Fruit fly (Drosophila melanogaster) whole organism, embryonic: Measurements from ENCODE around the gene CG2747.

Experiments used
- Abd-B ChIP-seq: fragments of 200-800 bp; sonication (Bioruptor generic); optimal IDR thresholded peaks from 2 replicates; lab custom pipeline; 2018; ENCODE audit warnings: missing biosample characterization, mild to moderate bottlenecking, missing genetic modification characterization, moderate library complexity
- Antp ChIP-seq: fragments of 200-800 bp; sonication (Bioruptor generic); optimal IDR thresholded peaks from 3 replicates; lab custom pipeline; 2016; ENCODE audit warnings: missing biosample characterization, missing genetic modification characterization
- CG10565 ChIP-seq: fragments of 200-800 bp; sonication (Bioruptor generic); optimal IDR thresholded peaks from 3 replicates; lab custom pipeline; 2016; ENCODE audit warnings: missing biosample characterization, mild to moderate bottlenecking, missing genetic modification characterization
- CG10959 ChIP-seq: fragments of 200-800 bp; sonication (Bioruptor generic); IDR thresholded peaks from 2 replicates; pipeline ENCODE4 v1.3.6; 2022; ENCODE audit warnings: missing biosample characterization, missing genetic modification characterization
- CG11560 ChIP-seq: fragments of 200-800 bp; sonication (Bioruptor generic); IDR thresholded peaks from 3 replicates; pipeline ENCODE4 v1.3.6; 2022; ENCODE audit warnings: missing biosample characterization, missing genetic modification characterization
- CG12744 ChIP-seq: fragments of 200-800 bp; sonication (Bioruptor generic); optimal IDR thresholded peaks from 2 replicates; lab custom pipeline; 2016; ENCODE audit warnings: missing biosample characterization, missing genetic modification characterization
- CG13775 ChIP-seq: fragments of 200-800 bp; sonication (Bioruptor generic); optimal IDR thresholded peaks from 3 replicates; lab custom pipeline; 2017; ENCODE audit warnings: missing biosample characterization, mild to moderate bottlenecking, missing genetic modification characterization
- CG13894 ChIP-seq: fragments of 200-800 bp; sonication (Bioruptor generic); optimal IDR thresholded peaks from 3 replicates; lab custom pipeline; 2018; ENCODE audit warnings: missing biosample characterization, mild to moderate bottlenecking, missing genetic modification characterization, moderate library complexity
- CG14050 ChIP-seq: fragments of 200-800 bp; sonication (Bioruptor generic); IDR thresholded peaks from 3 replicates; pipeline ENCODE4 v1.3.6; 2022; ENCODE audit warnings: missing biosample characterization, missing genetic modification characterization
- CG14860 ChIP-seq: fragments of 200-800 bp; sonication (Bioruptor generic); IDR thresholded peaks from 3 replicates; pipeline ENCODE4 v1.3.6; 2022; ENCODE audit warnings: missing biosample characterization, missing genetic modification characterization; ENCODE audit not compliant: partially characterized antibody
- CG15269 ChIP-seq: fragments of 200-800 bp; sonication (Bioruptor generic); optimal IDR thresholded peaks from 2 replicates; lab custom pipeline; 2018; ENCODE audit warnings: missing biosample characterization, mild to moderate bottlenecking, missing genetic modification characterization, moderate library complexity
- CG1603 ChIP-seq: fragments of 200-800 bp; sonication (Bioruptor generic); optimal IDR thresholded peaks from 2 replicates; lab custom pipeline; 2019; ENCODE audit warnings: missing biosample characterization, mild to moderate bottlenecking, missing genetic modification characterization, moderate library complexity
- CG1647 ChIP-seq: fragments of 200-800 bp; sonication (Bioruptor generic); optimal IDR thresholded peaks from 3 replicates; lab custom pipeline; 2016; ENCODE audit warnings: missing biosample characterization, missing genetic modification characterization
- CG17361 ChIP-seq: fragments of 200-800 bp; sonication (Bioruptor generic); IDR thresholded peaks from 3 replicates; pipeline ENCODE4 v1.3.6; 2022; ENCODE audit warnings: missing biosample characterization, missing genetic modification characterization
- CG17802 ChIP-seq: fragments of 200-800 bp; sonication (Bioruptor generic); optimal IDR thresholded peaks from 2 replicates; lab custom pipeline; 2018; ENCODE audit warnings: missing biosample characterization, mild to moderate bottlenecking, missing genetic modification characterization, moderate library complexity
- CG3407 ChIP-seq: fragments of 200-800 bp; sonication (Bioruptor generic); optimal IDR thresholded peaks from 2 replicates; lab custom pipeline; 2018; ENCODE audit warnings: missing biosample characterization, mild to moderate bottlenecking, missing genetic modification characterization
- CG5245 ChIP-seq: fragments of 200-800 bp; sonication (Bioruptor generic); optimal IDR thresholded peaks from 3 replicates; lab custom pipeline; 2016; ENCODE audit warnings: missing biosample characterization, missing genetic modification characterization
- CG6683 ChIP-seq: fragments of 200-800 bp; sonication (Bioruptor generic); optimal IDR thresholded peaks from 2 replicates; lab custom pipeline; 2017; ENCODE audit warnings: missing biosample characterization, mild to moderate bottlenecking, missing genetic modification characterization, missing genetic modification reagents
- CG6813 ChIP-seq: fragments of 200-800 bp; sonication (Bioruptor generic); optimal IDR thresholded peaks from 2 replicates; lab custom pipeline; 2017; ENCODE audit warnings: missing biosample characterization, missing genetic modification characterization, mild to moderate bottlenecking, moderate library complexity, missing genetic modification reagents
- CG7839 ChIP-seq: fragments of 200-800 bp; sonication (Bioruptor generic); optimal IDR thresholded peaks from 3 replicates; lab custom pipeline; 2018; ENCODE audit warnings: missing biosample characterization, mild to moderate bottlenecking, missing genetic modification characterization, moderate library complexity
- CG7928 ChIP-seq: fragments of 200-800 bp; sonication (Bioruptor generic); optimal IDR thresholded peaks from 2 replicates; lab custom pipeline; 2017; ENCODE audit warnings: missing biosample characterization, mild to moderate bottlenecking, missing genetic modification characterization
- CG8924 ChIP-seq: fragments of 200-800 bp; optimal IDR thresholded peaks from 3 replicates; lab custom pipeline; 2019; ENCODE audit warnings: missing biosample characterization, mild to moderate bottlenecking, missing genetic modification characterization, moderate library complexity
- D19B ChIP-seq: fragments of 200-800 bp; sonication (Bioruptor generic); optimal IDR thresholded peaks from 2 replicates; lab custom pipeline; 2017; ENCODE audit warnings: missing biosample characterization, mild to moderate bottlenecking, missing genetic modification characterization
- Dfd ChIP-seq, 2 experiments: fragments of >200 bp; optimal IDR thresholded peaks; 2 replicates each; lab custom pipeline; 2017; ENCODE audit warnings: missing biosample characterization in 2 of 2, missing genetic modification characterization in 2 of 2
- Dll ChIP-seq: fragments of 200-800 bp; sonication (Bioruptor generic); IDR thresholded peaks from 4 replicates; pipeline ENCODE4 v1.3.6; 2022; ENCODE audit warnings: missing biosample characterization, missing genetic modification characterization; ENCODE audit not compliant: partially characterized antibody
- Doc3 ChIP-seq: fragments of 200-800 bp; sonication (Bioruptor generic); IDR thresholded peaks from 3 replicates; pipeline ENCODE4 v1.3.6; 2022; ENCODE audit warnings: missing biosample characterization, missing genetic modification characterization; ENCODE audit not compliant: partially characterized antibody
- Lim3 ChIP-seq: fragments of 200-800 bp; sonication (Bioruptor generic); IDR thresholded peaks from 2 replicates; pipeline ENCODE4 v1.3.6; 2022; ENCODE audit warnings: missing biosample characterization, missing genetic modification characterization
- NfI ChIP-seq: fragments of 200-800 bp; sonication (Bioruptor generic); optimal IDR thresholded peaks from 3 replicates; lab custom pipeline; 2018; ENCODE audit warnings: missing biosample characterization, mild to moderate bottlenecking, missing genetic modification characterization, moderate library complexity
- Stat92E ChIP-seq, 3 experiments: fragments of >200 bp in 2 of 3; fragments of 200-800 bp in 1 of 3; sonication (Bioruptor generic) in 1 of 3; optimal IDR thresholded peaks; 2 replicates each; lab custom pipeline; 2017 to 2019; ENCODE audit warnings: missing biosample characterization in 3 of 3, missing genetic modification characterization in 3 of 3, mild to moderate bottlenecking in 1 of 3, moderate library complexity in 1 of 3
- TFAM ChIP-seq: fragments of 200-800 bp; sonication (Bioruptor generic); optimal IDR thresholded peaks from 2 replicates; lab custom pipeline; 2017; ENCODE audit warnings: missing biosample characterization, missing genetic modification characterization, inconsistent platforms
- amos ChIP-seq: fragments of 200-800 bp; sonication (Bioruptor generic); IDR thresholded peaks from 2 replicates; pipeline ENCODE4 v1.3.6; 2022; ENCODE audit warnings: missing biosample characterization, missing genetic modification characterization; ENCODE audit not compliant: partially characterized antibody
- caup ChIP-seq: fragments of 200-800 bp; sonication (Bioruptor generic); optimal IDR thresholded peaks from 3 replicates; lab custom pipeline; 2017; ENCODE audit warnings: missing biosample characterization, mild to moderate bottlenecking, missing genetic modification characterization, moderate library complexity; ENCODE audit not compliant: severe bottlenecking
- chinmo ChIP-seq: fragments of 200-800 bp; sonication (Bioruptor generic); IDR thresholded peaks from 4 replicates; pipeline ENCODE4 v1.3.6; 2022; ENCODE audit warnings: missing biosample characterization, missing genetic modification characterization; ENCODE audit not compliant: partially characterized antibody
- dimm ChIP-seq: fragments of 200-800 bp; sonication (Bioruptor generic); IDR thresholded peaks from 2 replicates; pipeline ENCODE4 v1.3.6; 2022; ENCODE audit warnings: missing biosample characterization, missing genetic modification characterization
- fd102C ChIP-seq: fragments of 200-800 bp; sonication (Bioruptor generic); optimal IDR thresholded peaks from 2 replicates; lab custom pipeline; 2018; ENCODE audit warnings: missing biosample characterization, mild to moderate bottlenecking, missing genetic modification characterization, moderate library complexity
- ftz-f1 ChIP-seq: fragments of 200-800 bp; sonication (Bioruptor generic); optimal IDR thresholded peaks from 2 replicates; lab custom pipeline; 2016; ENCODE audit warnings: missing biosample characterization, missing genetic modification characterization
- fu2 ChIP-seq: fragments of 200-800 bp; sonication (Bioruptor generic); optimal IDR thresholded peaks from 2 replicates; lab custom pipeline; 2016; ENCODE audit warnings: missing biosample characterization, missing genetic modification characterization
- gfzf ChIP-seq: fragments of 200-800 bp; sonication (Bioruptor generic); optimal IDR thresholded peaks from 2 replicates; lab custom pipeline; 2016; ENCODE audit warnings: missing biosample characterization, mild to moderate bottlenecking, missing genetic modification characterization, moderate library complexity
- hb ChIP-seq: fragments of 200-800 bp; sonication (Bioruptor generic); IDR thresholded peaks from 3 replicates; pipeline ENCODE4 v1.3.6; 2022; ENCODE audit warnings: missing biosample characterization, missing genetic modification characterization; ENCODE audit not compliant: partially characterized antibody
- ind ChIP-seq: fragments of 200-800 bp; sonication (Bioruptor generic); optimal IDR thresholded peaks from 3 replicates; lab custom pipeline; 2016; ENCODE audit warnings: missing biosample characterization, missing genetic modification characterization
- jing ChIP-seq: fragments of 200-800 bp; sonication (Bioruptor generic); optimal IDR thresholded peaks from 2 replicates; lab custom pipeline; 2018; ENCODE audit warnings: missing biosample characterization, mild to moderate bottlenecking, missing genetic modification characterization
- ken ChIP-seq: fragments of 200-800 bp; sonication (Bioruptor generic); IDR thresholded peaks from 3 replicates; pipeline ENCODE4 v1.3.6; 2022; ENCODE audit warnings: missing biosample characterization, missing genetic modification characterization
- lilli ChIP-seq: fragments of 200-800 bp; sonication (Bioruptor generic); optimal IDR thresholded peaks from 3 replicates; lab custom pipeline; 2016; ENCODE audit warnings: missing biosample characterization, missing genetic modification characterization
- pnt ChIP-seq: fragments of 200-800 bp; sonication (Bioruptor generic); optimal IDR thresholded peaks from 3 replicates; lab custom pipeline; 2016; ENCODE audit warnings: missing biosample characterization, missing genetic modification characterization
- tna ChIP-seq: fragments of 200-800 bp; sonication (Bioruptor generic); IDR thresholded peaks from 2 replicates; pipeline ENCODE4 v1.3.6; 2022; ENCODE audit warnings: missing biosample characterization, missing genetic modification characterization; ENCODE audit not compliant: partially characterized antibody
- trh ChIP-seq: fragments of 200-800 bp; sonication (Bioruptor generic); optimal IDR thresholded peaks from 2 replicates; lab custom pipeline; 2016; ENCODE audit warnings: missing biosample characterization, missing genetic modification characterization
- unpg ChIP-seq: fragments of 200-800 bp; sonication (Bioruptor generic); optimal IDR thresholded peaks from 3 replicates; lab custom pipeline; 2018; ENCODE audit warnings: missing biosample characterization, mild to moderate bottlenecking, missing genetic modification characterization, moderate library complexity
- vvl ChIP-seq: fragments of 200-800 bp; sonication (Bioruptor generic); IDR thresholded peaks from 2 replicates; pipeline ENCODE4 v1.3.6; 2022; ENCODE audit warnings: missing biosample characterization, missing genetic modification characterization
- yki ChIP-seq: fragments of >200 bp; optimal IDR thresholded peaks from 3 replicates; lab custom pipeline; 2018
- zen ChIP-seq: fragments of 200-800 bp; sonication (Bioruptor generic); optimal IDR thresholded peaks from 3 replicates; lab custom pipeline; 2018; ENCODE audit warnings: missing biosample characterization, mild to moderate bottlenecking, missing genetic modification characterization, moderate library complexity
- zfh2 ChIP-seq: fragments of 200-800 bp; sonication (Bioruptor generic); optimal IDR thresholded peaks from 2 replicates; lab custom pipeline; 2016; ENCODE audit warnings: missing biosample characterization, missing genetic modification characterization

The CG2747 gene

dm6 chr3R:8072635-8073034, 42.0 kb upstream of the CG2747 start (continued):
- TF ChIP-seq TFAM (GFP tag; lab: Kevin White, UChicago) (no peak), ftz-f1 (GFP tag; lab: Kevin White, UChicago) (no peak), CG6813 (no peak), yki (lab: Kevin White, UChicago) (no peak), CG12744 (no peak), trh (GFP tag; lab: Kevin White, UChicago) (no peak), CG14050 (no peak), CG17802 (no peak), CG17361 (GFP tag; lab: Robert Waterston, UW) (no peak), fd102C (GFP tag; lab: Kevin White, UChicago) (no peak), CG14860 (GFP tag; lab: Robert Waterston, UW) (no peak), zfh2 (no peak), CG5245 (no peak), CG13775 (GFP tag; lab: Kevin White, UChicago) (no peak), ind (peak; percentile 39), D19B (GFP tag; lab: Kevin White, UChicago) (no peak), zen (tag; lab: Kevin White, UChicago) (no peak), CG8924 (tag; lab: Kevin White, UChicago) (no peak), CG1647 (GFP tag; lab: Kevin White, UChicago) (no peak), caup (GFP tag; lab: Kevin White, UChicago) (no peak), vvl (GFP tag; lab: Robert Waterston, UW) (0 out of 2 replicates have a peak, but pooled peaks have one; percentile 19), CG10959 (no peak), unpg (GFP tag; lab: Kevin White, UChicago) (peak; percentile 47), chinmo (GFP tag; lab: Robert Waterston, UW) (no peak), CG11560 (tag; lab: Robert Waterston, UW) (no peak), CG3407 (no peak), hb (GFP tag; lab: Robert Waterston, UW) (no peak), CG15269 (tag; lab: Kevin White, UChicago) (peak; percentile 52), CG1603 (tag; lab: Kevin White, UChicago) (peak; percentile 36), Antp (no peak), dimm (GFP tag; lab: Robert Waterston, UW) (no peak), Lim3 (GFP tag; lab: Robert Waterston, UW) (no peak), fu2 (GFP tag; lab: Kevin White, UChicago) (no peak), CG13894 (tag; lab: Kevin White, UChicago) (no peak), ken (GFP tag; lab: Robert Waterston, UW) (no peak), Dll (GFP tag; lab: Robert Waterston, UW) (no peak), CG7928 (GFP tag; lab: Kevin White, UChicago) (no peak), CG10565 (no peak), CG6683 (GFP tag; lab: Kevin White, UChicago) (no peak), Doc3 (GFP tag; lab: Robert Waterston, UW) (no peak), Stat92E (GFP tag; optimal IDR thresholded peaks at IDR 0.05; lab: Kevin White, UChicago) (no peak), tna (GFP tag; lab: Robert Waterston, UW) (no peak), amos (GFP tag; lab: Robert Waterston, UW) (no peak), pnt (no peak), NfI (GFP tag; lab: Kevin White, UChicago) (no peak), Abd-B (GFP tag; lab: Kevin White, UChicago) (no peak), gfzf (GFP tag; lab: Kevin White, UChicago) (no peak), jing (GFP tag; lab: Kevin White, UChicago) (no peak), lilli (peak; percentile 40), Dfd (GFP tag; optimal IDR thresholded peaks at IDR 0.05; lab: Kevin White, UChicago) (no peak), CG7839 (tag; lab: Kevin White, UChicago) (peak; percentile 56)
